Worm (Caenorhabditis elegans) whole organism, mixed stage, embryonic: ENCODE results near the gene rgr-1.

ENCODE experiments used
- M03D4.4 ChIP-seq: sonication (generic microtip); optimal IDR thresholded peaks from 2 replicates; lab custom pipeline; 2017; ENCODE audit warnings: mild to moderate bottlenecking, missing genetic modification characterization, missing compliant biosample characterization
- bed-3 ChIP-seq: fragments of 200-800 bp; sonication (Bioruptor generic); optimal IDR thresholded peaks from 3 replicates; lab custom pipeline; 2018; ENCODE audit warnings: mild to moderate bottlenecking, missing genetic modification characterization, moderate library complexity, missing compliant biosample characterization
- blmp-1 ChIP-seq: fragments of 150-350 bp; optimal IDR thresholded peaks from 2 replicates; lab custom pipeline; 2014; ENCODE audit warnings: missing biosample characterization, missing genetic modification characterization
- ceh-39 ChIP-seq: fragments of 150-350 bp; optimal IDR thresholded peaks from 2 replicates; lab custom pipeline; 2014; ENCODE audit warnings: missing biosample characterization, missing genetic modification characterization
- ceh-43 ChIP-seq: fragments of 200-800 bp; sonication (Bioruptor generic); optimal IDR thresholded peaks from 2 replicates; lab custom pipeline; 2018; ENCODE audit warnings: mild to moderate bottlenecking, missing genetic modification characterization, moderate library complexity, missing compliant biosample characterization
- ceh-83 ChIP-seq: fragments of 200-800 bp; sonication (Bioruptor generic); optimal IDR thresholded peaks from 2 replicates; lab custom pipeline; 2018; ENCODE audit warnings: mild to moderate bottlenecking, missing genetic modification characterization, missing compliant biosample characterization
- ces-1 ChIP-seq: fragments of 150-350 bp; optimal IDR thresholded peaks from 2 replicates; lab custom pipeline; 2014; ENCODE audit warnings: missing biosample characterization, missing genetic modification reagents, missing genetic modification characterization
- cnd-1 ChIP-seq: fragments of 200-800 bp; sonication (Bioruptor generic); optimal IDR thresholded peaks from 2 replicates; lab custom pipeline; 2018; ENCODE audit warnings: mild to moderate bottlenecking, missing genetic modification characterization, missing compliant biosample characterization
- drap-1 ChIP-seq: fragments of 200-800 bp; sonication (Bioruptor generic); optimal IDR thresholded peaks from 3 replicates; lab custom pipeline; 2018; ENCODE audit warnings: mild to moderate bottlenecking, missing genetic modification characterization, missing compliant biosample characterization
- elt-1 ChIP-seq: sonication (generic microtip); optimal IDR thresholded peaks from 2 replicates; lab custom pipeline; 2017; ENCODE audit warnings: missing genetic modification characterization, mild to moderate bottlenecking, missing compliant biosample characterization, antibody characterized with exemption, moderate library complexity, borderline replicate concordance; ENCODE audit not compliant: insufficient read depth
- elt-3 ChIP-seq: fragments of 150-350 bp; optimal IDR thresholded peaks from 2 replicates; lab custom pipeline; 2014; ENCODE audit warnings: missing biosample characterization, missing genetic modification characterization
- flh-1 ChIP-seq: fragments of 200-800 bp; sonication (Bioruptor generic); optimal IDR thresholded peaks from 2 replicates; lab custom pipeline; 2018; ENCODE audit warnings: mild to moderate bottlenecking, missing genetic modification characterization, moderate library complexity, missing compliant biosample characterization
- ham-2 ChIP-seq: fragments of 200-800 bp; sonication (Bioruptor generic); optimal IDR thresholded peaks from 2 replicates; lab custom pipeline; 2018; ENCODE audit warnings: mild to moderate bottlenecking, missing genetic modification characterization, missing compliant biosample characterization
- hlh-1 ChIP-seq: fragments of 150-350 bp; optimal IDR thresholded peaks from 2 replicates; lab custom pipeline; 2014; ENCODE audit warnings: missing biosample characterization, missing genetic modification reagents, missing genetic modification characterization
- lin-13 ChIP-seq: fragments of 150-350 bp; optimal IDR thresholded peaks from 2 replicates; lab custom pipeline; 2014; ENCODE audit warnings: missing biosample characterization, missing genetic modification characterization
- lin-32 ChIP-seq: fragments of 200-800 bp; sonication (Bioruptor generic); optimal IDR thresholded peaks from 2 replicates; lab custom pipeline; 2018; ENCODE audit warnings: mild to moderate bottlenecking, missing genetic modification characterization, missing compliant biosample characterization
- lsy-2 ChIP-seq: fragments of 150-350 bp; optimal IDR thresholded peaks from 2 replicates; lab custom pipeline; 2014; ENCODE audit warnings: missing biosample characterization, missing genetic modification characterization
- mab-5 ChIP-seq: fragments of 150-350 bp; optimal IDR thresholded peaks from 2 replicates; lab custom pipeline; 2014; ENCODE audit warnings: missing biosample characterization, missing genetic modification characterization
- mep-1 ChIP-seq: fragments of 150-350 bp; optimal IDR thresholded peaks from 2 replicates; lab custom pipeline; 2017; ENCODE audit warnings: missing biosample characterization, missing genetic modification reagents, missing genetic modification characterization, inconsistent platforms
- mls-2 ChIP-seq: sonication (generic microtip); optimal IDR thresholded peaks from 2 replicates; lab custom pipeline; 2016; ENCODE audit warnings: mild to moderate bottlenecking, missing genetic modification characterization, moderate library complexity, missing compliant biosample characterization
- nhr-12 ChIP-seq: fragments of 150-350 bp; optimal IDR thresholded peaks from 2 replicates; lab custom pipeline; 2014; ENCODE audit warnings: missing biosample characterization, missing genetic modification characterization
- nhr-237 ChIP-seq: fragments of 150-350 bp; optimal IDR thresholded peaks from 2 replicates; lab custom pipeline; 2014; ENCODE audit warnings: missing biosample characterization, missing genetic modification characterization
- nhr-28 ChIP-seq: fragments of 150-350 bp; optimal IDR thresholded peaks from 2 replicates; lab custom pipeline; 2014; ENCODE audit warnings: missing biosample characterization, missing genetic modification characterization
- pha-4 ChIP-seq: fragments of 150-350 bp; optimal IDR thresholded peaks from 2 replicates; lab custom pipeline; 2018; ENCODE audit warnings: missing biosample characterization, missing genetic modification reagents, missing genetic modification characterization
- sem-2 ChIP-seq: fragments of 200-800 bp; sonication (Bioruptor generic); optimal IDR thresholded peaks from 2 replicates; lab custom pipeline; 2018; ENCODE audit warnings: mild to moderate bottlenecking, missing genetic modification characterization, missing compliant biosample characterization
- snpc-4 ChIP-seq: fragments of 150-350 bp; optimal IDR thresholded peaks from 2 replicates; lab custom pipeline; 2014; ENCODE audit warnings: missing biosample characterization, missing genetic modification characterization
- sptf-1 ChIP-seq: sonication (generic microtip); optimal IDR thresholded peaks from 2 replicates; lab custom pipeline; 2017; ENCODE audit warnings: mild to moderate bottlenecking, missing genetic modification characterization, moderate library complexity, missing compliant biosample characterization
- tbx-8 ChIP-seq: fragments of 200-800 bp; sonication (Bioruptor generic); optimal IDR thresholded peaks from 2 replicates; lab custom pipeline; 2018; ENCODE audit warnings: mild to moderate bottlenecking, missing genetic modification characterization, moderate library complexity, missing compliant biosample characterization
- unc-120 ChIP-seq: sonication (generic microtip); optimal IDR thresholded peaks from 2 replicates; lab custom pipeline; 2017; ENCODE audit warnings: missing genetic modification characterization, missing compliant biosample characterization; ENCODE audit not compliant: poor library complexity, severe bottlenecking
- unc-39 ChIP-seq: fragments of 150-350 bp; optimal IDR thresholded peaks from 2 replicates; lab custom pipeline; 2014; ENCODE audit warnings: missing biosample characterization, missing genetic modification characterization
- unc-62 ChIP-seq: fragments of 150-350 bp; optimal IDR thresholded peaks from 2 replicates; lab custom pipeline; 2014; ENCODE audit warnings: missing biosample characterization, missing genetic modification reagents, missing genetic modification characterization

Gene rgr-1

DNA sequence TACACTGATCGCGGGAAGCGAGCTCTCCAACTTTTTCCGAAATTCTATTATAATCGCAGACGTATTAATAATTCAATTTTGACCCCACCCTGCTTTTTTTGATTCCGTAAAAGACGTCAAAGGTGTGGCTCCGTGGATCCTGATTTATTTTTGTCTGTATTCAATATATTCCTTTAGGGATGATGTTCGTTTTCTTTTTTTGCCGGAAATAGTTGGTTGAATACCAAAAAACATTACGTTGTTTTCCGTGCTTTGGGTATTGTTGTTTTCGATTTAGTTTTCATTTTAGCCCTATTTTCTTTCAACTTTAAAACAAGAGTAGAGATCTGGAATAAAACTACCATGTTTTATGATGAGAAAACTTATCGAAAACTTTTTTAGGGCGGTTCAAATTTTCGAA is 16.8 kb upstream of the rgr-1 start:
- TF ChIP-seq elt-3 (tag; lab: Kevin White, UChicago) (no peak), ces-1 (no peak), bed-3 (GFP tag; lab: Kevin White, UChicago) (no peak), unc-62 (GFP tag; lab: Kevin White, UChicago) (no peak), snpc-4 (tag; lab: Kevin White, UChicago) (no peak), lsy-2 (tag; lab: Kevin White, UChicago) (no peak), unc-39 (no peak), lin-13 (tag; lab: Kevin White, UChicago) (no peak), mep-1 (tag; lab: Kevin White, UChicago) (no peak), ceh-39 (tag; lab: Kevin White, UChicago) (no peak), sem-2 (GFP tag; lab: Kevin White, UChicago) (no peak), ceh-43 (GFP tag; lab: Kevin White, UChicago) (no peak), nhr-237 (tag; lab: Kevin White, UChicago) (no peak), sptf-1 (tag; lab: Kevin White, UChicago) (no peak), mls-2 (no peak), tbx-8 (no peak)

DNA sequence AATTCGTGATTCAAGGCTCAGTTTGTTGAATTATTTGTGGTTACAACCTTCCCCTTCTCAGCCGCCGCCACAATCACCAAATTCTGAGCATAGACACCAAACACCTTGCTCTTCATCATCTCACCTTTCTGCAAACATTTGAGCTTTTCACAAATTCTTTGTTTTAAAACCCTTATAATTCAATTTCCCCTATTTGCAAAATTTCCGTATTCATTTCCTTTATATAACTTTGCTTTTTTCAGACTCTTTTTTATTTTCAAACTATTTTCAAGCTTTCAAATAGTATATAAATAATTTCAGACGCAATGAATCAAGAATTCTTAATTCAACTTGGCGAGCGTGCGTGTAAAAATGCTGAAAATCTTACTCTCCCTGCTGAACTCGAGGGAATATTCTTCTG is 10.0 kb upstream of the rgr-1 start, which contains the start of gene tkr-1:
TSS of gene tkr-1 (plus strand) at position 301 of the 400 bp plus-strand sequence.
- TF ChIP-seq lin-32 (GFP tag; lab: Kevin White, UChicago): no peak
- no peak for TF ChIP-seq mab-5 (tag; lab: Kevin White, UChicago)
- TF ChIP-seq cnd-1 (tag; lab: Kevin White, UChicago): no peak
- no peak for TF ChIP-seq unc-120 (tag; lab: Kevin White, UChicago)
- TF ChIP-seq sptf-1 (tag; lab: Kevin White, UChicago): no peak
- no peak for TF ChIP-seq elt-1 (tag; lab: Kevin White, UChicago)
- TF ChIP-seq unc-62 (GFP tag; lab: Kevin White, UChicago): no peak
- no peak for TF ChIP-seq M03D4.4
- TF ChIP-seq hlh-1 (tag; lab: Kevin White, UChicago): no peak
- no peak for TF ChIP-seq drap-1 (GFP tag; lab: Kevin White, UChicago)
- TF ChIP-seq lsy-2 (tag; lab: Kevin White, UChicago): no peak
- no peak for TF ChIP-seq ces-1
- TF ChIP-seq ceh-39 (tag; lab: Kevin White, UChicago): no peak
- TF ChIP-seq flh-1: no peak
- no peak for TF ChIP-seq ceh-83
- TF ChIP-seq ham-2 (GFP tag; lab: Kevin White, UChicago): no peak
- TF ChIP-seq nhr-237 (tag; lab: Kevin White, UChicago): no peak
- TF ChIP-seq, all 35 proteins: peak for 0

DNA sequence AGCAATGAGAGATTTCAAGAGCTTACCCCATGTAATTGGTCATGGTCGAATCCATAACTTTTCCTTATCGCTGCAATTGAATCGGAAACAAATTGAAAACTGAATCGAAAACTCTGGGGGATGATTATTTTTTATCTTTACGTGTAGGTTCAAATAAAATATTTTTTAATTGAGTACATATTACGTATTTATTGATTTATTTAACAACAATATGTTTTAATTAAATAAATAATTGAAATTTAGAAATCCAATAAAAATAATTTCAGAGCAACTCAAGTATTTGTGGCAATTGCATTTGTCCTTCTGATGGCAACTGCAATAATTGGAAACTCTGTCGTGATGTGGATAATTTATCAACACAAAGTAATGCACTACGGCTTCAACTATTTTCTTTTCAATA is 8.0 kb upstream of the rgr-1 start, which contains the start of gene C38C10.3:
TSS of gene C38C10.3 (minus strand) at position 101 of the 400 bp plus-strand sequence.
- TF ChIP-seq mab-5 (tag; lab: Kevin White, UChicago) (no peak), nhr-12 (no peak), nhr-28 (no peak), sptf-1 (tag; lab: Kevin White, UChicago) (no peak), tbx-8 (no peak), cnd-1 (tag; lab: Kevin White, UChicago) (no peak), sem-2 (GFP tag; lab: Kevin White, UChicago) (no peak), mls-2 (no peak), pha-4 (tag; lab: Kevin White, UChicago) (no peak), M03D4.4 (no peak), unc-39 (no peak), hlh-1 (tag; lab: Kevin White, UChicago) (no peak), flh-1 (no peak)

DNA sequence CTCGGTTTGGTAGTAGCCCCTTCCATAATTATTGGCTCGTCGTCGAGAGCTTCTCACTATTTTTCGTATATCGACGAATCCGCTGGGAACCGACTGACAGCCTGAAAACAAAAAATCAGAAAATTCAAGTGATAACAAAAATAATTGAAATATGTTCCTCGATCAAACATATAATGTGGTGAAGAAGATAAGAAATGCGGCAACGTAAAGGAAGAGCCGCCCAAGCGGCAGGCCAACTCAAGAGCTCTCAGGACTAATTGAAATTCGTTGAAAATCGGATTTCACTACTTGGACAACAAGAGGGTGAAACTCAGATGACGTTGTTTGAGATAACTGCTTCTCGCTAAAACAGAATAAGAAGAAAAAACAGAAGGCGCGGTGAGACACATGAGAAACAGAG is 3.5 kb upstream of the rgr-1 start, which contains the start of gene slc-17.2:
TSS of gene slc-17.2 (minus strand) at position 101 of the 400 bp plus-strand sequence.
- TF ChIP-seq mab-5 (tag; lab: Kevin White, UChicago): no peak
- TF ChIP-seq sptf-1 (tag; lab: Kevin White, UChicago): no peak
- TF ChIP-seq unc-120 (tag; lab: Kevin White, UChicago): no peak
- no peak for TF ChIP-seq ces-1
- TF ChIP-seq blmp-1 (tag; lab: Kevin White, UChicago): no peak
- no peak for TF ChIP-seq cnd-1 (tag; lab: Kevin White, UChicago)
- no peak for TF ChIP-seq nhr-237 (tag; lab: Kevin White, UChicago)
- no peak for TF ChIP-seq unc-39
- no peak for TF ChIP-seq nhr-12
- no peak for TF ChIP-seq ceh-39 (tag; lab: Kevin White, UChicago)
